Worm (Caenorhabditis elegans) whole organism, L3 larva: ENCODE data around the gene Y116F11B.14.
"Not testable (repeated sequence)": the region's sequence is repeated elsewhere in the genome, so short reads cannot be mapped to it uniquely, and the experiment has no call there.

Experiments used
- elt-3 ChIP-seq, 3 experiments: fragments of 150-350 bp in 1 of 3; sonication (generic microtip) in 2 of 3; optimal IDR thresholded peaks; 2 replicates in 2 of 3; 4 replicates in 1 of 3; lab custom pipeline; 2014 to 2017; ENCODE audit warnings: missing biosample characterization in 3 of 3, missing genetic modification characterization in 3 of 3
- lin-15B ChIP-seq: fragments of 150-350 bp; optimal IDR thresholded peaks from 2 replicates; lab custom pipeline; 2014; ENCODE audit warnings: missing biosample characterization, missing genetic modification characterization
- zag-1 ChIP-seq: fragments of 150-350 bp; optimal IDR thresholded peaks from 2 replicates; lab custom pipeline; 2014; ENCODE audit warnings: missing biosample characterization, missing genetic modification characterization

Y116F11B.14 gene

DNA sequence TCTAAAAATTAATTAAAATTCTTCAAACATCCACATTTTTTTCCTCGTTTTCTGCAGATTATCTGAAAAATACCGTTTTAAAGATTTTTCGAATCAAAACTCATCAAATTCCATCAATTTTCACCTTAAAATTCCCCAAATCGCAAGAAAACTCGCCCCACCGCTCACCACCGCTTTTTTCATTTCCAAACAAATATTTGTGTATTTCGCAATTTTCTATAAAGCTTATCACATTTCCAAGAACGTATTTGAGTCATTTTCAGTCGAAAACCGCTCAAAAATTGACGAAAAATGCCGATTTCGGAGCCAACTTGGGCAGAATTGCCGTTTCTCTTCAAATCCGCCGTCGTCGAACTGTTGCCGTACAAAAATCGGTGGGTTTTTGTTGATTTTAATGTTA, 50.5 kb downstream of the Y116F11B.14 start, which contains the start of gene Y60A3A.8:
Gene Y60A3A.8 (plus strand): TSS at position 258 of the 400 bp plus-strand sequence.
- TF ChIP-seq elt-3 (tag; optimal IDR thresholded peaks at IDR 0.05; lab: Kevin White, UChicago); lin-15B (tag; lab: Kevin White, UChicago); zag-1: not testable (repeated sequence)
